Fruit fly (Drosophila melanogaster): ENCODE results near the gene kon.

The kon gene

dm6 chr2L:18504881-18505280 is 1.1 kb upstream of the kon start (continued):
- TF ChIP-seq CG9797 (GFP tag; optimal IDR thresholded peaks at IDR 0.05) (no peak), CG10565 (GFP tag; optimal IDR thresholded peaks at IDR 0.05) (no peak), nerfin-1 (tag; optimal IDR thresholded peaks at IDR 0.05) (peak; percentile 19), stc (GFP tag; IDR thresholded peaks at IDR 0.05) (peak; percentile 75), kni (GFP tag; optimal IDR thresholded peaks at IDR 0.05) (no peak), CG6272 (GFP tag; IDR thresholded peaks at IDR 0.05) (0 out of 2 replicates have a peak, but pooled peaks have one; percentile 19), Xbp1 (GFP tag; optimal IDR thresholded peaks at IDR 0.05) (peak; percentile 54), TFAM (GFP tag; optimal IDR thresholded peaks at IDR 0.05) (no peak), CG3163 (GFP tag; optimal IDR thresholded peaks at IDR 0.05) (peak; percentile 10), CG34422 (GFP tag; IDR thresholded peaks at IDR 0.05) (peak; percentile 60; the same call in 2 of the 3 replicates), CG11398 (GFP tag; optimal IDR thresholded peaks at IDR 0.05) (peak; percentile 13), NC2β (GFP tag; optimal IDR thresholded peaks at IDR 0.05) (peak; percentile 23), CG31441 (GFP tag; IDR thresholded peaks at IDR 0.05) (peak; percentile 47; the same call in 1 of the 2 replicates), CG31365 (tag; optimal IDR thresholded peaks at IDR 0.05) (no peak), odd (GFP tag; optimal IDR thresholded peaks at IDR 0.05) (no peak), Hmx (GFP tag; optimal IDR thresholded peaks at IDR 0.05) (no peak), sqz (GFP tag; optimal IDR thresholded peaks at IDR 0.05) (no peak), CG13424 (tag; optimal IDR thresholded peaks at IDR 0.05) (peak; percentile 55), Mes4 (GFP tag; optimal IDR thresholded peaks at IDR 0.05) (peak; percentile 28), CG12155 (GFP tag; optimal IDR thresholded peaks at IDR 0.05) (peak; percentile 22), CG4854 (GFP tag; optimal IDR thresholded peaks at IDR 0.05) (no peak), CG10209 (GFP tag; optimal IDR thresholded peaks at IDR 0.05) (peak; percentile 33), pb (GFP tag; optimal IDR thresholded peaks at IDR 0.05) (no peak), CG2199 (GFP tag; IDR thresholded peaks at IDR 0.05) (no peak), MTF-1 (GFP tag; optimal IDR thresholded peaks at IDR 0.05; ENCODE audit: borderline replicate concordance) (no peak), CG17829 (tag; optimal IDR thresholded peaks at IDR 0.05) (peak; percentile 65), jing (GFP tag; optimal IDR thresholded peaks at IDR 0.05) (peak; percentile 53), CG18476 (GFP tag; optimal IDR thresholded peaks at IDR 0.05) (peak; percentile 6), pan (optimal IDR thresholded peaks at IDR 0.05) (no peak), pan (GFP tag; optimal IDR thresholded peaks at IDR 0.05 in 1 of 2, IDR thresholded peaks at IDR 0.05 in 1 of 2) (peak in 1 of 2 experiments; percentile 58), vvl (GFP tag; IDR thresholded peaks at IDR 0.05) (peak; percentile 81), crol (GFP tag; IDR thresholded peaks at IDR 0.05) (peak; percentile 57; the same call in 1 of the 2 replicates), wdn (GFP tag; IDR thresholded peaks at IDR 0.05) (no peak), CrebB (tag; optimal IDR thresholded peaks at IDR 0.05) (no peak), gro (GFP tag; optimal IDR thresholded peaks at IDR 0.05) (no peak), Hey (tag; optimal IDR thresholded peaks at IDR 0.05) (no peak), shn (GFP tag; optimal IDR thresholded peaks at IDR 0.05) (no peak), abd-A (tag; optimal IDR thresholded peaks at IDR 0.05) (no peak), Fer2 (tag; optimal IDR thresholded peaks at IDR 0.05) (no peak), CG15696 (tag; optimal IDR thresholded peaks at IDR 0.05) (peak; percentile 56), prd (optimal IDR thresholded peaks at IDR 0.05) (no peak), prd (GFP tag; IDR thresholded peaks at IDR 0.05) (peak; percentile 78; the same call in 2 of the 3 replicates), sens (GFP tag) (peak; percentile 91), E2f2 (GFP tag; IDR thresholded peaks at IDR 0.05) (0 out of 2 replicates have a peak, but pooled peaks have one; percentile 26), knrl (GFP tag; IDR thresholded peaks at IDR 0.05; ENCODE audit: partially characterized antibody) (no peak), CG9609 (GFP tag; optimal IDR thresholded peaks at IDR 0.05) (peak; percentile 50), CG7839 (tag; optimal IDR thresholded peaks at IDR 0.05) (peak; percentile 62), grn (GFP tag; optimal IDR thresholded peaks at IDR 0.05) (no peak), CG12942 (GFP tag; optimal IDR thresholded peaks at IDR 0.05) (no peak), CG1233 (GFP tag; optimal IDR thresholded peaks at IDR 0.05) (peak; percentile 23), Gug (GFP tag; IDR thresholded peaks at IDR 0.05) (peak; percentile 27; the same call in 1 of the 4 replicates), seq (GFP tag; IDR thresholded peaks at IDR 0.05) (peak; percentile 48; the same call in 1 of the 2 replicates)
